Worm (Caenorhabditis elegans) whole organism, mixed stage, embryonic: ENCODE measurements around the gene C33F10.12.

Source experiments
- M03D4.4 ChIP-seq: sonication (generic microtip); optimal IDR thresholded peaks from 2 replicates; lab custom pipeline; 2017; ENCODE audit warnings: mild to moderate bottlenecking, missing genetic modification characterization, missing compliant biosample characterization
- bed-3 ChIP-seq: fragments of 200-800 bp; sonication (Bioruptor generic); optimal IDR thresholded peaks from 3 replicates; lab custom pipeline; 2018; ENCODE audit warnings: mild to moderate bottlenecking, missing genetic modification characterization, moderate library complexity, missing compliant biosample characterization
- ceh-39 ChIP-seq: fragments of 150-350 bp; optimal IDR thresholded peaks from 2 replicates; lab custom pipeline; 2014; ENCODE audit warnings: missing biosample characterization, missing genetic modification characterization
- ceh-43 ChIP-seq: fragments of 200-800 bp; sonication (Bioruptor generic); optimal IDR thresholded peaks from 2 replicates; lab custom pipeline; 2018; ENCODE audit warnings: mild to moderate bottlenecking, missing genetic modification characterization, moderate library complexity, missing compliant biosample characterization
- ceh-83 ChIP-seq: fragments of 200-800 bp; sonication (Bioruptor generic); optimal IDR thresholded peaks from 2 replicates; lab custom pipeline; 2018; ENCODE audit warnings: mild to moderate bottlenecking, missing genetic modification characterization, missing compliant biosample characterization
- ces-1 ChIP-seq: fragments of 150-350 bp; optimal IDR thresholded peaks from 2 replicates; lab custom pipeline; 2014; ENCODE audit warnings: missing biosample characterization, missing genetic modification reagents, missing genetic modification characterization
- cnd-1 ChIP-seq: fragments of 200-800 bp; sonication (Bioruptor generic); optimal IDR thresholded peaks from 2 replicates; lab custom pipeline; 2018; ENCODE audit warnings: mild to moderate bottlenecking, missing genetic modification characterization, missing compliant biosample characterization
- drap-1 ChIP-seq: fragments of 200-800 bp; sonication (Bioruptor generic); optimal IDR thresholded peaks from 3 replicates; lab custom pipeline; 2018; ENCODE audit warnings: mild to moderate bottlenecking, missing genetic modification characterization, missing compliant biosample characterization
- flh-1 ChIP-seq: fragments of 200-800 bp; sonication (Bioruptor generic); optimal IDR thresholded peaks from 2 replicates; lab custom pipeline; 2018; ENCODE audit warnings: mild to moderate bottlenecking, missing genetic modification characterization, moderate library complexity, missing compliant biosample characterization
- ham-2 ChIP-seq: fragments of 200-800 bp; sonication (Bioruptor generic); optimal IDR thresholded peaks from 2 replicates; lab custom pipeline; 2018; ENCODE audit warnings: mild to moderate bottlenecking, missing genetic modification characterization, missing compliant biosample characterization
- hlh-1 ChIP-seq: fragments of 150-350 bp; optimal IDR thresholded peaks from 2 replicates; lab custom pipeline; 2014; ENCODE audit warnings: missing biosample characterization, missing genetic modification reagents, missing genetic modification characterization
- lin-13 ChIP-seq: fragments of 150-350 bp; optimal IDR thresholded peaks from 2 replicates; lab custom pipeline; 2014; ENCODE audit warnings: missing biosample characterization, missing genetic modification characterization
- lin-32 ChIP-seq: fragments of 200-800 bp; sonication (Bioruptor generic); optimal IDR thresholded peaks from 2 replicates; lab custom pipeline; 2018; ENCODE audit warnings: mild to moderate bottlenecking, missing genetic modification characterization, missing compliant biosample characterization
- lsy-2 ChIP-seq: fragments of 150-350 bp; optimal IDR thresholded peaks from 2 replicates; lab custom pipeline; 2014; ENCODE audit warnings: missing biosample characterization, missing genetic modification characterization
- mab-5 ChIP-seq: fragments of 150-350 bp; optimal IDR thresholded peaks from 2 replicates; lab custom pipeline; 2014; ENCODE audit warnings: missing biosample characterization, missing genetic modification characterization
- mls-2 ChIP-seq: sonication (generic microtip); optimal IDR thresholded peaks from 2 replicates; lab custom pipeline; 2016; ENCODE audit warnings: mild to moderate bottlenecking, missing genetic modification characterization, moderate library complexity, missing compliant biosample characterization
- nhr-12 ChIP-seq: fragments of 150-350 bp; optimal IDR thresholded peaks from 2 replicates; lab custom pipeline; 2014; ENCODE audit warnings: missing biosample characterization, missing genetic modification characterization
- nhr-2 ChIP-seq: fragments of 150-350 bp; optimal IDR thresholded peaks from 2 replicates; lab custom pipeline; 2014; ENCODE audit warnings: missing biosample characterization, missing genetic modification characterization
- nhr-237 ChIP-seq: fragments of 150-350 bp; optimal IDR thresholded peaks from 2 replicates; lab custom pipeline; 2014; ENCODE audit warnings: missing biosample characterization, missing genetic modification characterization
- nhr-28 ChIP-seq: fragments of 150-350 bp; optimal IDR thresholded peaks from 2 replicates; lab custom pipeline; 2014; ENCODE audit warnings: missing biosample characterization, missing genetic modification characterization
- nhr-76 ChIP-seq: sonication (generic microtip); optimal IDR thresholded peaks from 2 replicates; lab custom pipeline; 2017; ENCODE audit warnings: missing biosample characterization, missing genetic modification characterization
- pha-4 ChIP-seq: fragments of 150-350 bp; optimal IDR thresholded peaks from 2 replicates; lab custom pipeline; 2018; ENCODE audit warnings: missing biosample characterization, missing genetic modification reagents, missing genetic modification characterization
- sem-2 ChIP-seq: fragments of 200-800 bp; sonication (Bioruptor generic); optimal IDR thresholded peaks from 2 replicates; lab custom pipeline; 2018; ENCODE audit warnings: mild to moderate bottlenecking, missing genetic modification characterization, missing compliant biosample characterization
- snpc-4 ChIP-seq: fragments of 150-350 bp; optimal IDR thresholded peaks from 2 replicates; lab custom pipeline; 2014; ENCODE audit warnings: missing biosample characterization, missing genetic modification characterization
- sptf-1 ChIP-seq: sonication (generic microtip); optimal IDR thresholded peaks from 2 replicates; lab custom pipeline; 2017; ENCODE audit warnings: mild to moderate bottlenecking, missing genetic modification characterization, moderate library complexity, missing compliant biosample characterization
- tbx-8 ChIP-seq: fragments of 200-800 bp; sonication (Bioruptor generic); optimal IDR thresholded peaks from 2 replicates; lab custom pipeline; 2018; ENCODE audit warnings: mild to moderate bottlenecking, missing genetic modification characterization, moderate library complexity, missing compliant biosample characterization
- unc-120 ChIP-seq: sonication (generic microtip); optimal IDR thresholded peaks from 2 replicates; lab custom pipeline; 2017; ENCODE audit warnings: missing genetic modification characterization, missing compliant biosample characterization; ENCODE audit not compliant: poor library complexity, severe bottlenecking
- unc-39 ChIP-seq: fragments of 150-350 bp; optimal IDR thresholded peaks from 2 replicates; lab custom pipeline; 2014; ENCODE audit warnings: missing biosample characterization, missing genetic modification characterization
- unc-62 ChIP-seq: fragments of 150-350 bp; optimal IDR thresholded peaks from 2 replicates; lab custom pipeline; 2014; ENCODE audit warnings: missing biosample characterization, missing genetic modification reagents, missing genetic modification characterization
- zip-8 ChIP-seq: fragments of 150-350 bp; optimal IDR thresholded peaks from 2 replicates; lab custom pipeline; 2014; ENCODE audit warnings: missing biosample characterization, missing genetic modification characterization
- ztf-11 ChIP-seq: fragments of 150-350 bp; optimal IDR thresholded peaks from 2 replicates; lab custom pipeline; 2014; ENCODE audit warnings: missing biosample characterization, missing genetic modification characterization

C33F10.12 gene

ce11 chrII:4795461-4795860, 42.1 kb downstream of the C33F10.12 start, which contains the start of gene C33F10.4:
Gene C33F10.4, plus strand, starts transcription at chrII:4795761.
- TF ChIP-seq ceh-43 (no peak), unc-120 (tag; lab: Kevin White, UChicago) (no peak), nhr-2 (tag; lab: Kevin White, UChicago) (no peak), unc-39 (no peak), cnd-1 (tag; lab: Kevin White, UChicago) (no peak), M03D4.4 (tag; lab: Kevin White, UChicago) (no peak), zip-8 (no peak), sptf-1 (tag; lab: Kevin White, UChicago) (no peak), nhr-76 (tag; lab: Kevin White, UChicago) (no peak), nhr-28 (tag; lab: Kevin White, UChicago) (no peak), nhr-12 (tag; lab: Kevin White, UChicago) (no peak), sem-2 (GFP tag; lab: Kevin White, UChicago) (no peak), unc-62 (no peak)
- TF ChIP-seq, all 35 proteins: peak for 0

DNA sequence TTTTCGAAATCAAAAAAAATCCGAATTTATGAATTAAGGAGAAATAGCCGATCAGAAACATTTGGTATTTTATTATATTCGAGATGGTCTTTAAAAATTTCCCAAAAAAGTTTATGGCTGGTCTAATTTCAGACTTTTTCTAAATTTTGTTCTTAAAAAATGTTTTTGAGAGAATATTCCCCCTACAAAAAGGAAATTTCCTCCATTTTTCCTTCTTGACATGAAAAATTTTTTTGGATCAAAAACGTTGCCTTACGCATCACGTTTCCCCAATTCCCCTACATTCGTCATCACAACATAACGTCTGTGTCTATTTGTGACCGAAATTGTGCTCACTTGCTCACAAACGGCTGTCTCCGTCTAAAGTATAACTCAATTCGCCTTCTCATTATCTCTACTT, 44.2 kb downstream of the C33F10.12 start:
- TF ChIP-seq sptf-1 (tag; lab: Kevin White, UChicago): no peak
- TF ChIP-seq M03D4.4 (tag; lab: Kevin White, UChicago): no peak
- no peak for TF ChIP-seq ztf-11 (tag; lab: Kevin White, UChicago)
- no peak for TF ChIP-seq pha-4 (tag; lab: Kevin White, UChicago)
- no peak for TF ChIP-seq nhr-2 (tag; lab: Kevin White, UChicago)
- TF ChIP-seq cnd-1 (tag; lab: Kevin White, UChicago): no peak
- TF ChIP-seq unc-62: no peak
- TF ChIP-seq ceh-39 (tag; lab: Kevin White, UChicago): no peak
- TF ChIP-seq ceh-83 (GFP tag; lab: Kevin White, UChicago): no peak
- no peak for TF ChIP-seq flh-1
- no peak for TF ChIP-seq lin-13
- TF ChIP-seq unc-39: no peak
- no peak for TF ChIP-seq ceh-43
- no peak for TF ChIP-seq bed-3 (GFP tag; lab: Kevin White, UChicago)
- TF ChIP-seq ces-1: no peak
- no peak for TF ChIP-seq lin-32 (GFP tag; lab: Kevin White, UChicago)
- TF ChIP-seq unc-120 (tag; lab: Kevin White, UChicago): no peak
- TF ChIP-seq drap-1 (GFP tag; lab: Kevin White, UChicago): no peak
- TF ChIP-seq mls-2 (tag; lab: Kevin White, UChicago): no peak
- TF ChIP-seq tbx-8 (GFP tag; lab: Kevin White, UChicago): no peak
- TF ChIP-seq, all 35 proteins: peak for 0

DNA sequence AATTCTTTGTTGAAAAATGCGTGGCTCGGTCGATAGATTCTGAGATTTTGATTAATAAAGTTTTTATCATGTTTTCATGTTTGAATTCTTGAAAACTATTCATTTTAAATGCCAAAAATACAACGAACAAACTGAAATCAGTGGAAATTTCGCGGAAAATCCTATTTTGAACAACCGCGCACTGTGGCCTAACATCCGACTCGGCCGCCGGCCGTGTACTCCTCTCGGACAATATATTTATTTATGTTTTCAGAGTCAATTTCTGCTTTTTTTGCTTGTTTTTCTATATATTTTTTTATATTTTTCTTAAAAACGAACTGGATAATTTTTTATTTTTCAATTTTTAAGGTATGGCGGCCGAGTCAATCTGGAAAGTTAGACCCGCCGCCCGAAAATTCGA, 46.3 kb downstream of the C33F10.12 start, which contains the start of gene F26G1.1:
F26G1.1 (plus strand) TSS at position 347 of the 400 bp plus-strand sequence.
- TF ChIP-seq bed-3 (GFP tag; lab: Kevin White, UChicago) (no peak), ceh-83 (GFP tag; lab: Kevin White, UChicago) (peak; percentile 64), unc-120 (tag; lab: Kevin White, UChicago) (peak; percentile 20), mab-5 (tag; lab: Kevin White, UChicago) (no peak), cnd-1 (tag; lab: Kevin White, UChicago) (peak; percentile 21), lsy-2 (peak; percentile 46), lin-13 (peak; percentile 1), sptf-1 (tag; lab: Kevin White, UChicago) (peak; percentile 48), nhr-28 (tag; lab: Kevin White, UChicago) (no peak)

DNA sequence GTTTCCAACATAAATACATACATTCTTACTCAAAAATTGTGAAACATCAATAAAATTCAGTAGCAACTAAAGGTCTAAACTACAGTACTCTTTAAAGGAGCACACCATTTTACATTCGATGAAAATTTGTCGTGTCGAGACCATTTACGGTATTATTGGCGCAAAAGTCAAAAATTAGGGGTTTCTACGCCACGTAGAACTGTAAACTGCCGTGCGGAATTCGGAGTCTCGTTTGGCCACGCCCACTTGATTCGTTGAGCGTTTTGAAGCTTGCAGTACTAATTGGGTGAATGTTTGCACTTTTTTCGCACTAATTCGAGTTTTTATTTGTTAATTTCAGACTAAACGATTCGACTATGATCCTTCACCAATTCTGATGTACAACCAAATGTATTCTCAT, 46.9 kb downstream of the C33F10.12 start:
- TF ChIP-seq nhr-76 (tag; lab: Kevin White, UChicago) (no peak), unc-62 (no peak), tbx-8 (GFP tag; lab: Kevin White, UChicago) (no peak), hlh-1 (tag; lab: Kevin White, UChicago) (no peak), pha-4 (tag; lab: Kevin White, UChicago) (no peak), drap-1 (GFP tag; lab: Kevin White, UChicago) (no peak), bed-3 (GFP tag; lab: Kevin White, UChicago) (no peak), nhr-12 (tag; lab: Kevin White, UChicago) (no peak), ham-2 (no peak), ztf-11 (tag; lab: Kevin White, UChicago) (no peak), nhr-237 (tag; lab: Kevin White, UChicago) (no peak), ceh-43 (no peak), mls-2 (tag; lab: Kevin White, UChicago) (no peak), mab-5 (tag; lab: Kevin White, UChicago) (no peak), snpc-4 (tag; lab: Kevin White, UChicago) (no peak), nhr-28 (tag; lab: Kevin White, UChicago) (no peak)
